Fruit fly (Drosophila melanogaster) whole organism, embryonic: Measurements from ENCODE around the gene RpS14a.

Experiments used
- ATbp ChIP-seq: fragments of 200-800 bp; sonication (Bioruptor generic); optimal IDR thresholded peaks from 2 replicates; lab custom pipeline; 2017; ENCODE audit warnings: missing biosample characterization, mild to moderate bottlenecking, missing genetic modification characterization, missing genetic modification reagents
- CG10543 ChIP-seq: fragments of 200-800 bp; sonication (Bioruptor generic); optimal IDR thresholded peaks from 3 replicates; lab custom pipeline; 2017; ENCODE audit warnings: missing biosample characterization, mild to moderate bottlenecking, missing genetic modification characterization, moderate library complexity
- CG12219 ChIP-seq: fragments of 200-800 bp; sonication (Bioruptor generic); optimal IDR thresholded peaks from 3 replicates; lab custom pipeline; 2018; ENCODE audit warnings: missing biosample characterization, mild to moderate bottlenecking, missing genetic modification characterization
- CG15073 ChIP-seq: fragments of 200-800 bp; sonication (Bioruptor generic); optimal IDR thresholded peaks from 2 replicates; lab custom pipeline; 2016; ENCODE audit warnings: missing biosample characterization, missing genetic modification characterization
- CG15696 ChIP-seq: fragments of 200-800 bp; sonication (Bioruptor generic); optimal IDR thresholded peaks from 2 replicates; lab custom pipeline; 2019; ENCODE audit warnings: missing biosample characterization, mild to moderate bottlenecking, missing genetic modification characterization, moderate library complexity
- CG16779 ChIP-seq: fragments of 200-800 bp; sonication (Bioruptor generic); IDR thresholded peaks from 2 replicates; pipeline ENCODE4 v1.3.6; 2022; ENCODE audit warnings: missing biosample characterization, missing genetic modification characterization
- CG18011 ChIP-seq: fragments of 200-800 bp; sonication (Bioruptor generic); optimal IDR thresholded peaks from 2 replicates; lab custom pipeline; 2017; ENCODE audit warnings: missing biosample characterization, missing genetic modification characterization, mild to moderate bottlenecking, moderate library complexity, missing genotype
- CG18619 ChIP-seq: fragments of 200-800 bp; sonication (Bioruptor generic); optimal IDR thresholded peaks from 3 replicates; lab custom pipeline; 2017; ENCODE audit warnings: missing biosample characterization, mild to moderate bottlenecking, missing genetic modification characterization
- CG32767 ChIP-seq: fragments of 200-800 bp; sonication (Bioruptor generic); IDR thresholded peaks from 2 replicates; pipeline ENCODE4 v1.3.6; 2022; ENCODE audit warnings: missing biosample characterization, missing genetic modification characterization
- CG33557 ChIP-seq: fragments of 200-800 bp; sonication (Bioruptor generic); optimal IDR thresholded peaks from 2 replicates; lab custom pipeline; 2019; ENCODE audit warnings: missing biosample characterization, mild to moderate bottlenecking, missing genetic modification characterization, moderate library complexity
- CG6254 ChIP-seq: fragments of 200-800 bp; sonication (Bioruptor generic); optimal IDR thresholded peaks from 3 replicates; lab custom pipeline; 2017; ENCODE audit warnings: mild to moderate bottlenecking, missing biosample characterization, missing genetic modification reagents, missing genetic modification characterization
- CG7372 ChIP-seq: fragments of 200-800 bp; sonication (Bioruptor generic); IDR thresholded peaks from 2 replicates; pipeline ENCODE4 v1.3.6; 2022; ENCODE audit warnings: missing biosample characterization, missing genetic modification characterization
- CG7987 ChIP-seq: fragments of 200-800 bp; sonication (Bioruptor generic); optimal IDR thresholded peaks from 2 replicates; lab custom pipeline; 2018; ENCODE audit warnings: missing biosample characterization, mild to moderate bottlenecking, missing genetic modification characterization, moderate library complexity
- CG8089 ChIP-seq: fragments of 200-800 bp; sonication (Bioruptor generic); optimal IDR thresholded peaks from 3 replicates; lab custom pipeline; 2016; ENCODE audit warnings: missing biosample characterization, missing genetic modification characterization
- CG8944 ChIP-seq: fragments of 200-800 bp; sonication (Bioruptor generic); optimal IDR thresholded peaks from 3 replicates; lab custom pipeline; 2016; ENCODE audit warnings: missing biosample characterization, missing genetic modification characterization
- CG9727 ChIP-seq: fragments of 200-800 bp; sonication (Bioruptor generic); optimal IDR thresholded peaks from 3 replicates; lab custom pipeline; 2017; ENCODE audit warnings: missing biosample characterization, mild to moderate bottlenecking, missing genetic modification characterization
- Dip2 ChIP-seq: fragments of 200-800 bp; sonication (Bioruptor generic); IDR thresholded peaks from 2 replicates; pipeline ENCODE4 v1.3.6; 2022; ENCODE audit warnings: missing biosample characterization, missing genetic modification characterization
- Dip3 ChIP-seq: fragments of 200-800 bp; sonication (Bioruptor generic); optimal IDR thresholded peaks from 3 replicates; lab custom pipeline; 2016; ENCODE audit warnings: missing biosample characterization, missing genetic modification characterization
- Dref ChIP-seq: fragments of 200-800 bp; sonication (Bioruptor generic); IDR thresholded peaks from 2 replicates; pipeline ENCODE4 v1.3.6; 2022; ENCODE audit warnings: missing biosample characterization, missing genetic modification characterization
- HHEX ChIP-seq: fragments of 200-800 bp; sonication (Bioruptor generic); optimal IDR thresholded peaks from 3 replicates; lab custom pipeline; 2017; ENCODE audit warnings: missing biosample characterization, mild to moderate bottlenecking, missing genetic modification characterization, missing genetic modification reagents
- Hr51 ChIP-seq, 2 experiments: fragments of 200-800 bp; sonication (Bioruptor generic); optimal IDR thresholded peaks; 2 replicates in 1 of 2; 3 replicates in 1 of 2; lab custom pipeline; 2016 to 2018; ENCODE audit warnings: missing biosample characterization in 2 of 2, missing genetic modification characterization in 2 of 2, mild to moderate bottlenecking in 1 of 2, moderate library complexity in 1 of 2
- Hsf ChIP-seq: fragments of 200-800 bp; sonication (Bioruptor generic); optimal IDR thresholded peaks from 3 replicates; lab custom pipeline; 2016; ENCODE audit warnings: missing biosample characterization, missing genetic modification characterization
- Kr ChIP-seq: fragments of 200-800 bp; sonication (Bioruptor generic); optimal IDR thresholded peaks from 2 replicates; lab custom pipeline; 2017; ENCODE audit warnings: missing biosample characterization, mild to moderate bottlenecking, missing genetic modification characterization
- Lpt ChIP-seq: fragments of >200 bp; optimal IDR thresholded peaks from 2 replicates; lab custom pipeline; 2018; ENCODE audit warnings: missing biosample characterization, missing genetic modification characterization
- MBD-R2 ChIP-seq: fragments of 200-800 bp; sonication (Bioruptor generic); IDR thresholded peaks from 2 replicates; pipeline ENCODE4 v1.3.6; 2022; ENCODE audit warnings: missing biosample characterization, missing genetic modification characterization
- Max ChIP-seq: fragments of 200-800 bp; sonication (Bioruptor generic); optimal IDR thresholded peaks from 2 replicates; lab custom pipeline; 2016; ENCODE audit warnings: missing biosample characterization, mild to moderate bottlenecking, missing genetic modification characterization
- Med ChIP-seq: fragments of 200-800 bp; sonication (Bioruptor generic); peaks from one replicate; lab custom pipeline; 2016; ENCODE audit warnings: missing biosample characterization, missing genetic modification characterization, mild to moderate bottlenecking, inconsistent platforms, moderate library complexity
- NC2α ChIP-seq: fragments of 200-800 bp; sonication (Bioruptor generic); optimal IDR thresholded peaks from 2 replicates; lab custom pipeline; 2016; ENCODE audit warnings: missing biosample characterization, missing genetic modification characterization
- Nf-YA ChIP-seq: fragments of 200-800 bp; sonication (Bioruptor generic); IDR thresholded peaks from 2 replicates; pipeline ENCODE4 v1.3.6; 2022; ENCODE audit warnings: missing biosample characterization, missing genetic modification characterization
- Opbp ChIP-seq: fragments of 200-800 bp; sonication (Bioruptor generic); IDR thresholded peaks from 3 replicates; pipeline ENCODE4 v1.3.6; 2022; ENCODE audit warnings: missing biosample characterization, missing genetic modification characterization; ENCODE audit not compliant: partially characterized antibody
- Side ChIP-seq: fragments of 200-800 bp; sonication (Bioruptor generic); optimal IDR thresholded peaks from 2 replicates; lab custom pipeline; 2016; ENCODE audit warnings: missing biosample characterization, missing genetic modification characterization
- TFAM ChIP-seq: fragments of 200-800 bp; sonication (Bioruptor generic); optimal IDR thresholded peaks from 2 replicates; lab custom pipeline; 2017; ENCODE audit warnings: missing biosample characterization, missing genetic modification characterization, inconsistent platforms
- Xrp1 ChIP-seq: fragments of 200-800 bp; sonication (Bioruptor generic); IDR thresholded peaks from 2 replicates; pipeline ENCODE4 v1.3.6; 2022; ENCODE audit warnings: missing biosample characterization, missing genetic modification characterization
- bab2 ChIP-seq: fragments of 200-800 bp; sonication (Bioruptor generic); optimal IDR thresholded peaks from 2 replicates; lab custom pipeline; 2016; ENCODE audit warnings: missing biosample characterization, missing genetic modification characterization
- bsh ChIP-seq, 2 experiments: fragments of 200-800 bp; sonication (Bioruptor generic); optimal IDR thresholded peaks; 2 replicates each; lab custom pipeline; 2017 to 2018; ENCODE audit warnings: mild to moderate bottlenecking in 2 of 2, missing biosample characterization in 2 of 2, missing genetic modification characterization in 2 of 2, moderate library complexity in 1 of 2
- dimm ChIP-seq: fragments of 200-800 bp; sonication (Bioruptor generic); IDR thresholded peaks from 2 replicates; pipeline ENCODE4 v1.3.6; 2022; ENCODE audit warnings: missing biosample characterization, missing genetic modification characterization
- exex ChIP-seq: fragments of 200-800 bp; sonication (Bioruptor generic); optimal IDR thresholded peaks from 4 replicates; lab custom pipeline; 2018; ENCODE audit warnings: missing biosample characterization, mild to moderate bottlenecking, missing genetic modification characterization, moderate library complexity
- fd3F ChIP-seq: fragments of 200-800 bp; sonication (Bioruptor generic); optimal IDR thresholded peaks from 2 replicates; lab custom pipeline; 2018; ENCODE audit warnings: missing biosample characterization, mild to moderate bottlenecking, missing genetic modification characterization, moderate library complexity
- fd64A ChIP-seq: fragments of 200-800 bp; sonication (Bioruptor generic); optimal IDR thresholded peaks from 3 replicates; lab custom pipeline; 2018; ENCODE audit warnings: missing biosample characterization, mild to moderate bottlenecking, missing genetic modification characterization
- gfzf ChIP-seq: fragments of 200-800 bp; sonication (Bioruptor generic); optimal IDR thresholded peaks from 2 replicates; lab custom pipeline; 2016; ENCODE audit warnings: missing biosample characterization, mild to moderate bottlenecking, missing genetic modification characterization, moderate library complexity
- inv ChIP-seq: fragments of 200-800 bp; sonication (Bioruptor generic); IDR thresholded peaks from 2 replicates; pipeline ENCODE4 v1.3.6; 2022; ENCODE audit warnings: missing biosample characterization, missing genetic modification characterization; ENCODE audit not compliant: partially characterized antibody
- knrl ChIP-seq: fragments of 200-800 bp; sonication (Bioruptor generic); IDR thresholded peaks from 3 replicates; pipeline ENCODE4 v1.3.6; 2022; ENCODE audit warnings: missing biosample characterization, missing genetic modification characterization; ENCODE audit not compliant: partially characterized antibody
- prd ChIP-seq, 3 experiments: fragments of >200 bp in 2 of 3; fragments of 200-800 bp in 1 of 3; sonication (Bioruptor generic) in 1 of 3; optimal IDR thresholded peaks in 2 of 3; IDR thresholded peaks in 1 of 3; 2 replicates in 2 of 3; 3 replicates in 1 of 3; pipeline versions ENCODE4 v1.3.6 to Lab custom; 2017 to 2022; ENCODE audit warnings: missing biosample characterization in 1 of 3, missing genetic modification characterization in 1 of 3
- pzg ChIP-seq: fragments of 200-800 bp; sonication (Bioruptor generic); optimal IDR thresholded peaks from 3 replicates; lab custom pipeline; 2018; ENCODE audit warnings: missing biosample characterization, mild to moderate bottlenecking, missing genetic modification characterization, moderate library complexity
- row ChIP-seq: fragments of 200-800 bp; sonication (Bioruptor generic); IDR thresholded peaks from 3 replicates; pipeline ENCODE4 v1.3.6; 2022; ENCODE audit warnings: missing biosample characterization, missing genetic modification characterization
- sim ChIP-seq: fragments of 200-800 bp; sonication (Bioruptor generic); IDR thresholded peaks from 2 replicates; pipeline ENCODE4 v1.3.6; 2022; ENCODE audit warnings: missing biosample characterization, missing genetic modification characterization
- sima ChIP-seq: fragments of 200-800 bp; sonication (Bioruptor generic); optimal IDR thresholded peaks from 2 replicates; lab custom pipeline; 2016; ENCODE audit warnings: missing biosample characterization, missing genetic modification characterization
- slp2 ChIP-seq: fragments of 200-800 bp; sonication (Bioruptor generic); optimal IDR thresholded peaks from 2 replicates; lab custom pipeline; 2016; ENCODE audit warnings: missing biosample characterization, missing genetic modification characterization
- toy ChIP-seq: fragments of 200-800 bp; sonication (Bioruptor generic); IDR thresholded peaks from 2 replicates; pipeline ENCODE4 v1.3.6; 2022; ENCODE audit warnings: missing biosample characterization, missing genetic modification characterization
- twi ChIP-seq: fragments of 200-800 bp; optimal IDR thresholded peaks from 2 replicates; lab custom pipeline; 2019; ENCODE audit warnings: missing biosample characterization, mild to moderate bottlenecking, missing genetic modification characterization, moderate library complexity

Gene RpS14a

DNA sequence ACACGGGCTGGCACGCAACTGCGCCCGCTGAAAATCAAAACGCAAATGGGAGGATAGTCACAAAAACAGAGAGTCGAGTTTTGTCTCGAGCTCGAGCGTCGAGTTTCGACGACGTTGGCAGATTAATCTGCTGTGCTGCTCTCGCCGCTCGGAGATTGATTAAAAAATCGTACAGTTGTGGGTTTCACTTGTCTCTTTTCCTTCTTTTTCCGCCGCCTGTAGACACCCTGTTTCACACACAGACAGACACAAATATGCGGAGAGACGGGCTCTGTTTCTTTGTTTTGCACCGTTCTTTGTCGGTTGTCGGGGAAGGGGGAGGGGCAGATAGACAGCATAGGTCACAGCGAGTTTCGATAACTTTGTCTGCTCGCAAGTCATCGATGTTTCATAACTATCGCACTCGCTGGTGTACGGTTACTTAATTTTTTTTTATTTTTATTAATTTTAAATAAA lies 13.3 kb downstream of the RpS14a start, which contains the start of gene orion (continued):
- TF ChIP-seq sim (no peak), slp2 (GFP tag; lab: Kevin White, UChicago) (no peak), CG8944 (no peak), CG10543 (GFP tag; lab: Kevin White, UChicago) (peak; percentile 66), CG18619 (GFP tag; lab: Kevin White, UChicago) (no peak), ATbp (GFP tag; lab: Kevin White, UChicago) (no peak), row (GFP tag; lab: Robert Waterston, UW) (peak; percentile 61), CG32767 (GFP tag; lab: Robert Waterston, UW) (no peak), fd64A (GFP tag; lab: Kevin White, UChicago) (no peak), knrl (GFP tag; lab: Robert Waterston, UW) (peak; percentile 68), Opbp (GFP tag; lab: Robert Waterston, UW) (peak; percentile 84; the same call in 2 of the 3 replicates), twi (no peak), NC2α (GFP tag; lab: Kevin White, UChicago) (no peak), Dref (peak; percentile 73), Lpt (GFP tag; lab: Kevin White, UChicago) (no peak), toy (no peak), CG12219 (GFP tag; lab: Kevin White, UChicago) (peak; percentile 15), Dip3 (GFP tag; lab: Kevin White, UChicago) (no peak), inv (peak; percentile 54), CG15073 (GFP tag; lab: Kevin White, UChicago) (no peak), Med (GFP tag; lab: Kevin White, UChicago) (peak; percentile 87), HHEX (GFP tag; lab: Kevin White, UChicago) (peak; percentile 30), sima (GFP tag; lab: Kevin White, UChicago) (no peak), Hsf (no peak), CG8089 (no peak), Hr51 (GFP tag; optimal IDR thresholded peaks at IDR 0.05; lab: Kevin White, UChicago) (no peak), Side (GFP tag; lab: Kevin White, UChicago) (peak; percentile 9), exex (tag; lab: Kevin White, UChicago) (no peak), Kr (GFP tag; lab: Kevin White, UChicago) (no peak), bab2 (GFP tag; lab: Kevin White, UChicago) (no peak), Dip2 (GFP tag; lab: Robert Waterston, UW) (no peak), CG9727 (GFP tag; lab: Kevin White, UChicago) (no peak), CG18011 (GFP tag; lab: Kevin White, UChicago) (peak; percentile 14), bsh (GFP tag; optimal IDR thresholded peaks at IDR 0.05; lab: Kevin White, UChicago) (peak in 1 of 2 experiments; percentile 68), CG15696 (peak; percentile 48), MBD-R2 (GFP tag; lab: Robert Waterston, UW) (peak; percentile 40; the same call in 1 of the 2 replicates), pzg (GFP tag; lab: Kevin White, UChicago) (peak; percentile 32), CG7987 (GFP tag; lab: Kevin White, UChicago) (peak; percentile 51), Xrp1 (GFP tag; lab: Robert Waterston, UW) (peak; percentile 45; the same call in 1 of the 2 replicates), CG33557 (GFP tag; lab: Kevin White, UChicago) (no peak), CG6254 (GFP tag; lab: Kevin White, UChicago) (peak; percentile 98), CG7372 (peak; percentile 17; the same call in 1 of the 2 replicates), TFAM (GFP tag; lab: Kevin White, UChicago) (no peak), fd3F (GFP tag; lab: Kevin White, UChicago) (no peak), Max (GFP tag; lab: Kevin White, UChicago) (no peak), prd (optimal IDR thresholded peaks at IDR 0.05; lab: Kevin White, UChicago) (no peak), prd (GFP tag; IDR thresholded peaks at IDR 0.05; lab: Robert Waterston, UW) (peak; percentile 20; the same call in 1 of the 3 replicates), dimm (no peak), CG16779 (GFP tag; lab: Robert Waterston, UW) (no peak), Nf-YA (GFP tag; lab: Robert Waterston, UW) (no peak), gfzf (GFP tag; lab: Kevin White, UChicago) (no peak)
